Worm (Caenorhabditis elegans) whole organism, L1 larva: Measurements from ENCODE around the gene dpy-2.

Experiments used
- C04F5.9 ChIP-seq: sonication (generic microtip); optimal IDR thresholded peaks from 2 replicates; lab custom pipeline; 2016; ENCODE audit warnings: missing genetic modification characterization, missing compliant biosample characterization
- C16A3.4 ChIP-seq: fragments of 150-350 bp; optimal IDR thresholded peaks from 2 replicates; lab custom pipeline; 2014; ENCODE audit warnings: missing biosample characterization, missing genetic modification characterization
- C34B4.2 ChIP-seq: sonication (generic microtip); optimal IDR thresholded peaks from 2 replicates; lab custom pipeline; 2017; ENCODE audit warnings: mild to moderate bottlenecking, missing genetic modification characterization, missing compliant biosample characterization
- F16B12.6 ChIP-seq: fragments of 150-350 bp; optimal IDR thresholded peaks from 2 replicates; lab custom pipeline; 2014; ENCODE audit warnings: missing biosample characterization, missing genetic modification characterization
- Y116A8C.19 ChIP-seq: sonication (generic microtip); optimal IDR thresholded peaks from 2 replicates; lab custom pipeline; 2016; ENCODE audit warnings: missing compliant biosample characterization, missing genetic modification characterization, borderline replicate concordance
- aha-1 ChIP-seq: fragments of 150-350 bp; optimal IDR thresholded peaks from 2 replicates; lab custom pipeline; 2014; ENCODE audit warnings: missing biosample characterization, missing genetic modification characterization
- alr-1 ChIP-seq: fragments of 200-800 bp; sonication (Bioruptor generic); optimal IDR thresholded peaks from 2 replicates; lab custom pipeline; 2018; ENCODE audit warnings: borderline replicate concordance, mild to moderate bottlenecking, missing genetic modification characterization, missing compliant biosample characterization
- aly-2 ChIP-seq: fragments of 150-350 bp; optimal IDR thresholded peaks from 2 replicates; lab custom pipeline; 2014; ENCODE audit warnings: missing biosample characterization, missing genetic modification characterization
- ceh-63 ChIP-seq: fragments of 200-800 bp; sonication (Bioruptor generic); optimal IDR thresholded peaks from 2 replicates; lab custom pipeline; 2018; ENCODE audit warnings: mild to moderate bottlenecking, missing genetic modification characterization, missing compliant biosample characterization
- ces-1 ChIP-seq: fragments of 150-350 bp; optimal IDR thresholded peaks from 2 replicates; lab custom pipeline; 2014; ENCODE audit warnings: missing biosample characterization, missing genetic modification reagents, missing genetic modification characterization
- dpl-1 ChIP-seq, 3 experiments: fragments of 150-350 bp in 2 of 3; sonication (generic microtip) in 1 of 3; optimal IDR thresholded peaks; 2 replicates each; lab custom pipeline; 2014 to 2017; ENCODE audit warnings: missing biosample characterization in 3 of 3, missing genetic modification characterization in 3 of 3, missing genetic modification reagents in 3 of 3
- dsc-1 ChIP-seq: sonication (generic microtip); optimal IDR thresholded peaks from 2 replicates; lab custom pipeline; 2016; ENCODE audit warnings: mild to moderate bottlenecking, missing genetic modification characterization, missing compliant biosample characterization
- efl-3 ChIP-seq: fragments of 200-800 bp; sonication (Bioruptor generic); optimal IDR thresholded peaks from 2 replicates; lab custom pipeline; 2018; ENCODE audit warnings: mild to moderate bottlenecking, missing genetic modification characterization, missing compliant biosample characterization
- egl-13 ChIP-seq: sonication (generic microtip); optimal IDR thresholded peaks from 2 replicates; lab custom pipeline; 2016; ENCODE audit warnings: missing genotype, missing genetic modification reagents, missing genetic modification characterization, missing compliant biosample characterization
- egl-27 ChIP-seq, 2 experiments: fragments of 150-350 bp in 1 of 2; sonication (generic microtip); optimal IDR thresholded peaks; 3 replicates each; lab custom pipeline; 2017 to 2018; ENCODE audit warnings: missing biosample characterization in 2 of 2, missing genetic modification characterization in 2 of 2, missing genetic modification reagents in 2 of 2
- elt-2 ChIP-seq: sonication (generic microtip); optimal IDR thresholded peaks from 2 replicates; lab custom pipeline; 2016; ENCODE audit warnings: missing genetic modification characterization, mild to moderate bottlenecking, inconsistent platforms, missing compliant biosample characterization, missing genetic modification reagents
- elt-3 ChIP-seq, 6 experiments: fragments of 150-350 bp in 1 of 6; sonication (generic microtip); optimal IDR thresholded peaks; 2 replicates each; lab custom pipeline; 2017 to 2018; ENCODE audit warnings: missing biosample characterization in 6 of 6, missing genetic modification characterization in 6 of 6, inconsistent platforms in 1 of 6
- fkh-10 ChIP-seq: sonication (generic microtip); optimal IDR thresholded peaks from 2 replicates; lab custom pipeline; 2017; ENCODE audit warnings: missing biosample characterization, missing genetic modification reagents, missing genetic modification characterization
- fkh-4 ChIP-seq: sonication (generic microtip); optimal IDR thresholded peaks from 2 replicates; lab custom pipeline; 2016; ENCODE audit warnings: missing compliant biosample characterization, missing genetic modification characterization, borderline replicate concordance
- fkh-8 ChIP-seq: sonication (generic microtip); optimal IDR thresholded peaks from 2 replicates; lab custom pipeline; 2016; ENCODE audit warnings: mild to moderate bottlenecking, missing genetic modification characterization, missing compliant biosample characterization
- fos-1 ChIP-seq: fragments of 150-350 bp; optimal IDR thresholded peaks from 2 replicates; lab custom pipeline; 2014; ENCODE audit warnings: missing biosample characterization, missing genetic modification characterization
- hlh-17 ChIP-seq: fragments of 200-800 bp; sonication (Bioruptor generic); optimal IDR thresholded peaks from 2 replicates; lab custom pipeline; 2018; ENCODE audit warnings: missing genetic modification characterization, mild to moderate bottlenecking, missing compliant biosample characterization, moderate library complexity, borderline replicate concordance
- hlh-4 ChIP-seq: sonication (generic microtip); optimal IDR thresholded peaks from 2 replicates; lab custom pipeline; 2016; ENCODE audit warnings: mild to moderate bottlenecking, missing genetic modification characterization, missing compliant biosample characterization
- hpl-2 ChIP-seq: fragments of 150-350 bp; optimal IDR thresholded peaks from 2 replicates; lab custom pipeline; 2014; ENCODE audit warnings: missing biosample characterization, missing genetic modification reagents, missing genetic modification characterization
- isw-1 ChIP-seq: fragments of 200-800 bp; sonication (Bioruptor generic); IDR thresholded peaks from 2 replicates; pipeline ENCODE4 v1.3.6; 2022; ENCODE audit warnings: missing genetic modification characterization, missing compliant biosample characterization
- jun-1 ChIP-seq: fragments of 150-350 bp; optimal IDR thresholded peaks from 2 replicates; lab custom pipeline; 2014; ENCODE audit warnings: missing biosample characterization, missing genetic modification reagents, missing genetic modification characterization
- lin-13 ChIP-seq: fragments of 150-350 bp; optimal IDR thresholded peaks from 2 replicates; lab custom pipeline; 2014; ENCODE audit warnings: missing biosample characterization, missing genetic modification reagents, missing genetic modification characterization
- lin-14 ChIP-seq: fragments of 200-800 bp; sonication (Bioruptor generic); optimal IDR thresholded peaks from 2 replicates; lab custom pipeline; 2018; ENCODE audit warnings: mild to moderate bottlenecking, missing genetic modification characterization, moderate library complexity, missing compliant biosample characterization
- mab-9 ChIP-seq: fragments of 200-800 bp; sonication (Bioruptor generic); IDR thresholded peaks from 2 replicates; pipeline ENCODE4 v1.3.6; 2022; ENCODE audit warnings: missing genetic modification reagents, missing genetic modification characterization, missing compliant biosample characterization
- mdl-1 ChIP-seq, 2 experiments: fragments of 150-350 bp; optimal IDR thresholded peaks; 2 replicates each; lab custom pipeline; 2014 to 2017; ENCODE audit warnings: missing biosample characterization in 2 of 2, missing genetic modification characterization in 2 of 2, inconsistent platforms in 1 of 2
- mef-2 ChIP-seq: fragments of 150-350 bp; optimal IDR thresholded peaks from 2 replicates; lab custom pipeline; 2014; ENCODE audit warnings: missing biosample characterization, missing genetic modification characterization
- mep-1 ChIP-seq: fragments of 150-350 bp; optimal IDR thresholded peaks from 2 replicates; lab custom pipeline; 2014; ENCODE audit warnings: missing biosample characterization, missing genetic modification characterization
- nhr-11 ChIP-seq: fragments of 150-350 bp; optimal IDR thresholded peaks from 2 replicates; lab custom pipeline; 2014; ENCODE audit warnings: missing biosample characterization, missing genetic modification characterization
- nhr-12 ChIP-seq: sonication (generic microtip); optimal IDR thresholded peaks from 2 replicates; lab custom pipeline; 2017; ENCODE audit warnings: missing biosample characterization, missing genetic modification characterization
- nhr-20 ChIP-seq: sonication (generic microtip); optimal IDR thresholded peaks from 2 replicates; lab custom pipeline; 2016; ENCODE audit warnings: mild to moderate bottlenecking, missing genetic modification characterization, missing compliant biosample characterization
- nhr-47 ChIP-seq: sonication (generic microtip); optimal IDR thresholded peaks from 2 replicates; lab custom pipeline; 2016; ENCODE audit warnings: mild to moderate bottlenecking, missing genetic modification characterization, moderate library complexity, missing compliant biosample characterization
- nhr-71 ChIP-seq: sonication (generic microtip); optimal IDR thresholded peaks from 2 replicates; lab custom pipeline; 2016; ENCODE audit warnings: mild to moderate bottlenecking, missing genetic modification characterization, moderate library complexity, missing compliant biosample characterization
- nhr-76 ChIP-seq: sonication (generic microtip); optimal IDR thresholded peaks from 2 replicates; lab custom pipeline; 2017; ENCODE audit warnings: missing biosample characterization, missing genetic modification characterization
- nhr-90 ChIP-seq: sonication (generic microtip); optimal IDR thresholded peaks from 2 replicates; lab custom pipeline; 2016; ENCODE audit warnings: mild to moderate bottlenecking, missing genetic modification characterization, missing compliant biosample characterization; ENCODE audit not compliant: poor library complexity
- pax-3 ChIP-seq: fragments of 200-800 bp; sonication (Bioruptor generic); optimal IDR thresholded peaks from 2 replicates; lab custom pipeline; 2018; ENCODE audit warnings: mild to moderate bottlenecking, missing genetic modification characterization, moderate library complexity, missing compliant biosample characterization
- sox-4 ChIP-seq: sonication (generic microtip); optimal IDR thresholded peaks from 2 replicates; lab custom pipeline; 2016; ENCODE audit warnings: missing genetic modification characterization, missing compliant biosample characterization
- sup-37 ChIP-seq: fragments of 200-800 bp; sonication (Bioruptor generic); optimal IDR thresholded peaks from 2 replicates; lab custom pipeline; 2018; ENCODE audit warnings: mild to moderate bottlenecking, missing genetic modification characterization, missing compliant biosample characterization
- tbx-2 ChIP-seq: sonication (generic microtip); optimal IDR thresholded peaks from 2 replicates; lab custom pipeline; 2016; ENCODE audit warnings: missing genetic modification characterization, missing compliant biosample characterization
- tlp-1 ChIP-seq: fragments of 150-350 bp; optimal IDR thresholded peaks from 2 replicates; lab custom pipeline; 2014; ENCODE audit warnings: missing biosample characterization, missing genetic modification characterization
- unc-86 ChIP-seq: sonication (generic microtip); optimal IDR thresholded peaks from 2 replicates; lab custom pipeline; 2016; ENCODE audit warnings: missing genetic modification characterization, missing compliant biosample characterization
- unc-98 ChIP-seq: fragments of 200-800 bp; sonication (Bioruptor generic); IDR thresholded peaks from 2 replicates; pipeline ENCODE4 v1.3.6; 2022; ENCODE audit warnings: missing genetic modification characterization, missing compliant biosample characterization
- xbp-1 ChIP-seq: sonication (generic microtip); optimal IDR thresholded peaks from 2 replicates; lab custom pipeline; 2016; ENCODE audit warnings: missing genetic modification characterization, missing compliant biosample characterization
- zip-4 ChIP-seq: fragments of 200-800 bp; sonication (Bioruptor generic); optimal IDR thresholded peaks from 2 replicates; lab custom pipeline; 2018; ENCODE audit warnings: mild to moderate bottlenecking, missing genetic modification characterization, moderate library complexity, missing compliant biosample characterization
- ztf-11 ChIP-seq, 2 experiments: sonication (generic microtip); optimal IDR thresholded peaks; 2 replicates each; lab custom pipeline; 2016 to 2017; ENCODE audit warnings: missing genetic modification characterization in 2 of 2, missing biosample characterization in 1 of 2, missing compliant biosample characterization in 1 of 2

The dpy-2 gene

DNA sequence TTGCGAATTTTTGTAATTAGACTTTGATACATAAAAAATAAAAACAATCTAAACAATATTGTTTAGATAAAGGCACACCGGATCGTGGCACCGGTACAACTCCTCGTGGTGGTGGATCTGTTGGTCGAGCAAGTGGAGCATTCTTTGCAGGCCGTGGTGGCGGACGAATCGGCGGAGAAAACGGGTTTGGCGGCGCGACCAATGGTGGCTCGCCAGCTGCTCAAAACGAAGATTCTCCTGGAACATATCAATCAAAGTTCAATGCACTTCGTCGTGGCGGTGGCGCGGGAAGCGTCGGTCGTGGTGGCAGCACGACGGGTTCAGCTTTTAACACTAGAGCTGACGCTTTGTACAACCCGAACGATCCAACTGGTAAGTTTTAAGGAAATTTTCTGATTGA is 28.1 kb upstream of the dpy-2 start:
- TF ChIP-seq dpl-1 (GFP tag; optimal IDR thresholded peaks at IDR 0.05; lab: Kevin White, UChicago) (no peak), hpl-2 (GFP tag; lab: Kevin White, UChicago) (no peak), hlh-4 (tag; lab: Kevin White, UChicago) (no peak), sox-4 (tag; lab: Kevin White, UChicago) (no peak), alr-1 (tag; lab: Kevin White, UChicago) (no peak), ces-1 (no peak), tbx-2 (no peak), F16B12.6 (tag; lab: Kevin White, UChicago) (no peak), elt-3 (tag; optimal IDR thresholded peaks at IDR 0.05; lab: Kevin White, UChicago) (no peak), zip-4 (no peak), nhr-71 (tag; lab: Kevin White, UChicago) (no peak), unc-86 (no peak), nhr-11 (no peak), aly-2 (tag; lab: Kevin White, UChicago) (no peak), Y116A8C.19 (no peak), nhr-76 (tag; lab: Kevin White, UChicago) (no peak), C16A3.4 (tag; lab: Kevin White, UChicago) (no peak), isw-1 (GFP tag; lab: Robert Waterston, UW) (no peak)

DNA sequence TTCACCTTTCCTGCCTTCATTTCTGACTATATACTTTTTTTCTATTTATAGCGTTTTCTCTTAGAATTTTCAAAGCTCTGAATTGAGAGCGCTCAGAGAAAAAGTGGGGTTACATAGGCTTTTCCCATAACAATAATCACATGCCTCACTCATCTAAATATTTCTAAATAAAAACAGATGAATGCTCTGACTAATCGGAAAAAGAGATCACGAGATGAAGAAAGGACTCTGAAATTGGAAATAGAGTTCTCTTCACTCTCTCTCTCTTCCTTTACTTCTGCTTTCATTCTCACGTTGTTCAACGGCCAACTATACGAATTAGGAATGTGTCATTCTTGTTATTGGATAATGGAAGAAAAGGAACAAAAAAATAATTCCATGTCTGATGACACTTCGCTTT is 25.0 kb upstream of the dpy-2 start:
- no peak for TF ChIP-seq Y116A8C.19
- no peak for TF ChIP-seq egl-27 (tag; optimal IDR thresholded peaks at IDR 0.05; lab: Kevin White, UChicago)
- TF ChIP-seq mep-1 (tag; lab: Kevin White, UChicago): no peak
- no peak for TF ChIP-seq ceh-63
- TF ChIP-seq hpl-2 (GFP tag; lab: Kevin White, UChicago): no peak
- peak; percentile 93 for TF ChIP-seq fkh-8 (tag; lab: Kevin White, UChicago)
- TF ChIP-seq F16B12.6 (tag; lab: Kevin White, UChicago): no peak
- no peak for TF ChIP-seq lin-13 (GFP tag; lab: Kevin White, UChicago)
- TF ChIP-seq dsc-1 (tag; lab: Kevin White, UChicago): peak; percentile 96
- TF ChIP-seq lin-14 (GFP tag; lab: Kevin White, UChicago): peak; percentile 59
- TF ChIP-seq xbp-1 (tag; lab: Kevin White, UChicago): peak; percentile 15
- peak; percentile 52 for TF ChIP-seq pax-3
- TF ChIP-seq nhr-47 (tag; lab: Kevin White, UChicago): peak; percentile 60
- TF ChIP-seq ces-1: no peak
- peak; percentile 20 for TF ChIP-seq unc-86
- no peak for TF ChIP-seq alr-1 (tag; lab: Kevin White, UChicago)
- no peak for TF ChIP-seq aha-1 (tag; lab: Kevin White, UChicago)
- no peak for TF ChIP-seq mab-9 (GFP tag; lab: Robert Waterston, UW)
- TF ChIP-seq ztf-11 (tag; optimal IDR thresholded peaks at IDR 0.05; lab: Kevin White, UChicago): no peak
- TF ChIP-seq hlh-17 (GFP tag; lab: Kevin White, UChicago): no peak
- TF ChIP-seq tlp-1: no peak
- TF ChIP-seq efl-3 (GFP tag; lab: Kevin White, UChicago): no peak
- TF ChIP-seq fkh-10 (GFP tag; lab: Kevin White, UChicago): peak; percentile 27
- no peak for TF ChIP-seq mdl-1 (tag; optimal IDR thresholded peaks at IDR 0.05; lab: Kevin White, UChicago)
- TF ChIP-seq mef-2 (tag; lab: Kevin White, UChicago): no peak
- no peak for TF ChIP-seq nhr-90 (tag; lab: Kevin White, UChicago)
- no peak for TF ChIP-seq jun-1 (tag; lab: Kevin White, UChicago)
- no peak for TF ChIP-seq C16A3.4 (tag; lab: Kevin White, UChicago)
- no peak for TF ChIP-seq C04F5.9 (tag; lab: Kevin White, UChicago)
- TF ChIP-seq elt-2 (tag; lab: Kevin White, UChicago): no peak
- peak; percentile 48 for TF ChIP-seq fkh-4 (tag; lab: Kevin White, UChicago)
- peak; percentile 61 for TF ChIP-seq sox-4 (tag; lab: Kevin White, UChicago)
- TF ChIP-seq nhr-20: peak; percentile 14
- peak; percentile 72 for TF ChIP-seq nhr-71 (tag; lab: Kevin White, UChicago)
- no peak for TF ChIP-seq sup-37 (GFP tag; lab: Kevin White, UChicago)
- no peak for TF ChIP-seq unc-98 (GFP tag; lab: Robert Waterston, UW)
- TF ChIP-seq C34B4.2 (tag; lab: Kevin White, UChicago): no peak
- no peak for TF ChIP-seq fos-1 (tag; lab: Kevin White, UChicago)
- no peak for TF ChIP-seq zip-4
- TF ChIP-seq tbx-2: no peak
- no peak for TF ChIP-seq nhr-12 (tag; lab: Kevin White, UChicago)
- TF ChIP-seq egl-13 (tag; lab: Kevin White, UChicago): no peak
